Fruit fly (Drosophila melanogaster): ENCODE measurements around the gene rdgA.

dm6 chrX:8883954-8884353, 22.9 kb upstream of the rdgA start:
- TF ChIP-seq CG7045 (GFP tag; optimal IDR thresholded peaks at IDR 0.05) (no peak), tj (GFP tag; optimal IDR thresholded peaks at IDR 0.05) (peak; percentile 14), pad (GFP tag; optimal IDR thresholded peaks at IDR 0.05) (no peak)
